Fruit fly (Drosophila melanogaster) whole organism, embryonic: ENCODE data around the gene CG46309.

Experiments used
- Antp ChIP-seq: fragments of 200-800 bp; sonication (Bioruptor generic); optimal IDR thresholded peaks from 3 replicates; lab custom pipeline; 2016; ENCODE audit warnings: missing biosample characterization, missing genetic modification characterization
- Asciz ChIP-seq: fragments of 200-800 bp; sonication (Bioruptor generic); optimal IDR thresholded peaks from 2 replicates; lab custom pipeline; 2017; ENCODE audit warnings: missing biosample characterization, mild to moderate bottlenecking, missing genetic modification characterization, missing genetic modification reagents
- B-H2 ChIP-seq: fragments of 200-800 bp; sonication (Bioruptor generic); optimal IDR thresholded peaks from 2 replicates; lab custom pipeline; 2018; ENCODE audit warnings: missing biosample characterization, mild to moderate bottlenecking, missing genetic modification characterization
- Bgb ChIP-seq: fragments of 200-800 bp; sonication (Bioruptor generic); IDR thresholded peaks from 2 replicates; pipeline ENCODE4 v1.3.6; 2022; ENCODE audit warnings: missing biosample characterization, missing genetic modification characterization; ENCODE audit not compliant: partially characterized antibody
- CG10267 ChIP-seq: fragments of 200-800 bp; sonication (Bioruptor generic); optimal IDR thresholded peaks from 2 replicates; lab custom pipeline; 2018; ENCODE audit warnings: missing biosample characterization, mild to moderate bottlenecking, missing genetic modification characterization, moderate library complexity
- CG10959 ChIP-seq: fragments of 200-800 bp; sonication (Bioruptor generic); IDR thresholded peaks from 2 replicates; pipeline ENCODE4 v1.3.6; 2022; ENCODE audit warnings: missing biosample characterization, missing genetic modification characterization
- CG11504 ChIP-seq: fragments of 200-800 bp; sonication (Bioruptor generic); optimal IDR thresholded peaks from 3 replicates; lab custom pipeline; 2019; ENCODE audit warnings: missing biosample characterization, mild to moderate bottlenecking, missing genetic modification characterization, moderate library complexity
- CG11560 ChIP-seq: fragments of 200-800 bp; sonication (Bioruptor generic); IDR thresholded peaks from 3 replicates; pipeline ENCODE4 v1.3.6; 2022; ENCODE audit warnings: missing biosample characterization, missing genetic modification characterization
- CG12236 ChIP-seq: fragments of 200-800 bp; sonication (Bioruptor generic); optimal IDR thresholded peaks from 2 replicates; lab custom pipeline; 2016; ENCODE audit warnings: missing biosample characterization, missing genetic modification characterization
- CG12769 ChIP-seq: fragments of 200-800 bp; sonication (Bioruptor generic); optimal IDR thresholded peaks from 2 replicates; lab custom pipeline; 2019; ENCODE audit warnings: missing biosample characterization, mild to moderate bottlenecking, missing genetic modification characterization, moderate library complexity
- CG14014 ChIP-seq: fragments of 200-800 bp; sonication (Bioruptor generic); IDR thresholded peaks from 2 replicates; pipeline ENCODE4 v1.3.6; 2022; ENCODE audit warnings: missing biosample characterization, missing genetic modification characterization
- CG15269 ChIP-seq: fragments of 200-800 bp; sonication (Bioruptor generic); optimal IDR thresholded peaks from 2 replicates; lab custom pipeline; 2018; ENCODE audit warnings: missing biosample characterization, mild to moderate bottlenecking, missing genetic modification characterization, moderate library complexity
- CG2129 ChIP-seq: fragments of 200-800 bp; sonication (Bioruptor generic); IDR thresholded peaks from 2 replicates; pipeline ENCODE4 v1.3.6; 2022; ENCODE audit warnings: missing biosample characterization, missing genetic modification characterization; ENCODE audit not compliant: partially characterized antibody
- CG2202 ChIP-seq: fragments of 200-800 bp; sonication (Bioruptor generic); optimal IDR thresholded peaks from 2 replicates; lab custom pipeline; 2018; ENCODE audit warnings: missing biosample characterization, mild to moderate bottlenecking, missing genetic modification characterization
- CG3281 ChIP-seq: fragments of 200-800 bp; sonication (Bioruptor generic); optimal IDR thresholded peaks from 3 replicates; lab custom pipeline; 2017; ENCODE audit warnings: missing biosample characterization, mild to moderate bottlenecking, missing genetic modification characterization
- CG33213 ChIP-seq: fragments of 200-800 bp; sonication (Bioruptor generic); optimal IDR thresholded peaks from 3 replicates; lab custom pipeline; 2016; ENCODE audit warnings: missing biosample characterization, missing genetic modification characterization
- CG3726 ChIP-seq: fragments of 200-800 bp; sonication (Bioruptor generic); IDR thresholded peaks from 3 replicates; pipeline ENCODE4, ENCODE4 v1.3.6; 2022; ENCODE audit warnings: missing biosample characterization, missing genetic modification characterization
- CG6654 ChIP-seq: fragments of 200-800 bp; sonication (Bioruptor generic); optimal IDR thresholded peaks from 2 replicates; lab custom pipeline; 2017; ENCODE audit warnings: missing biosample characterization, mild to moderate bottlenecking, missing genetic modification characterization
- CG7271 ChIP-seq: fragments of 200-800 bp; sonication (Bioruptor generic); optimal IDR thresholded peaks from 2 replicates; lab custom pipeline; 2018; ENCODE audit warnings: missing biosample characterization, mild to moderate bottlenecking, missing genetic modification characterization, moderate library complexity
- CG8944 ChIP-seq: fragments of 200-800 bp; sonication (Bioruptor generic); optimal IDR thresholded peaks from 3 replicates; lab custom pipeline; 2016; ENCODE audit warnings: missing biosample characterization, missing genetic modification characterization
- CTCF ChIP-seq: fragments of 200-800 bp; sonication (Bioruptor generic); optimal IDR thresholded peaks from 2 replicates; lab custom pipeline; 2017; ENCODE audit warnings: missing biosample characterization, mild to moderate bottlenecking, missing genetic modification characterization, moderate library complexity
- CkIIα-i1 ChIP-seq: fragments of 200-800 bp; sonication (Bioruptor generic); IDR thresholded peaks from 2 replicates; pipeline ENCODE4 v1.3.6; 2022; ENCODE audit warnings: missing biosample characterization, missing genetic modification characterization
- Dip2 ChIP-seq: fragments of 200-800 bp; sonication (Bioruptor generic); IDR thresholded peaks from 2 replicates; pipeline ENCODE4 v1.3.6; 2022; ENCODE audit warnings: missing biosample characterization, missing genetic modification characterization
- Dref ChIP-seq: fragments of 200-800 bp; sonication (Bioruptor generic); IDR thresholded peaks from 2 replicates; pipeline ENCODE4 v1.3.6; 2022; ENCODE audit warnings: missing biosample characterization, missing genetic modification characterization
- Lhr ChIP-seq: fragments of 200-800 bp; sonication (Bioruptor generic); optimal IDR thresholded peaks from 3 replicates; lab custom pipeline; 2017; ENCODE audit warnings: mild to moderate bottlenecking, missing biosample characterization, missing genetic modification reagents, missing genetic modification characterization
- Max ChIP-seq: fragments of 200-800 bp; sonication (Bioruptor generic); optimal IDR thresholded peaks from 2 replicates; lab custom pipeline; 2016; ENCODE audit warnings: missing biosample characterization, mild to moderate bottlenecking, missing genetic modification characterization
- Poxn ChIP-seq: fragments of 200-800 bp; sonication (Bioruptor generic); IDR thresholded peaks from 2 replicates; pipeline ENCODE4 v1.3.6; 2022; ENCODE audit warnings: missing biosample characterization, missing genetic modification characterization
- Scr ChIP-seq: fragments of 200-800 bp; sonication (Bioruptor generic); IDR thresholded peaks from 2 replicates; pipeline ENCODE4 v1.3.6; 2022; ENCODE audit warnings: missing biosample characterization, missing genetic modification characterization; ENCODE audit not compliant: partially characterized antibody
- Side ChIP-seq: fragments of 200-800 bp; sonication (Bioruptor generic); optimal IDR thresholded peaks from 2 replicates; lab custom pipeline; 2016; ENCODE audit warnings: missing biosample characterization, missing genetic modification characterization
- ab ChIP-seq: fragments of 200-800 bp; sonication (Bioruptor generic); optimal IDR thresholded peaks from 2 replicates; lab custom pipeline; 2016; ENCODE audit warnings: missing biosample characterization, missing genetic modification characterization
- abd-A ChIP-seq: fragments of 200-800 bp; sonication (Bioruptor generic); optimal IDR thresholded peaks from 3 replicates; lab custom pipeline; 2019; ENCODE audit warnings: missing biosample characterization, mild to moderate bottlenecking, missing genetic modification characterization, moderate library complexity
- aop ChIP-seq: fragments of 200-800 bp; sonication (Bioruptor generic); IDR thresholded peaks from 2 replicates; pipeline ENCODE4 v1.3.6; 2022; ENCODE audit warnings: missing biosample characterization, missing genetic modification characterization
- az2 ChIP-seq: fragments of 200-800 bp; sonication (Bioruptor generic); optimal IDR thresholded peaks from 3 replicates; lab custom pipeline; 2016; ENCODE audit warnings: missing biosample characterization, missing genetic modification characterization
- cato ChIP-seq: fragments of 200-800 bp; sonication (Bioruptor generic); optimal IDR thresholded peaks from 2 replicates; lab custom pipeline; 2016; ENCODE audit warnings: missing biosample characterization, missing genetic modification characterization, borderline replicate concordance
- cg ChIP-seq: fragments of 200-800 bp; sonication (Bioruptor generic); optimal IDR thresholded peaks from 3 replicates; lab custom pipeline; 2019; ENCODE audit warnings: missing biosample characterization, mild to moderate bottlenecking, missing genetic modification characterization, moderate library complexity
- croc ChIP-seq: fragments of 200-800 bp; sonication (Bioruptor generic); conservative IDR thresholded peaks from 3 replicates; pipeline ENCODE4 v1.3.6; 2022; ENCODE audit warnings: missing biosample characterization, missing genetic modification characterization
- en ChIP-seq: fragments of 200-800 bp; sonication (Bioruptor generic); optimal IDR thresholded peaks from 2 replicates; lab custom pipeline; 2016; ENCODE audit warnings: missing biosample characterization, missing genetic modification characterization
- exex ChIP-seq: fragments of 200-800 bp; sonication (Bioruptor generic); optimal IDR thresholded peaks from 4 replicates; lab custom pipeline; 2018; ENCODE audit warnings: missing biosample characterization, mild to moderate bottlenecking, missing genetic modification characterization, moderate library complexity
- fru ChIP-seq: fragments of >200 bp; optimal IDR thresholded peaks from 2 replicates; lab custom pipeline; 2017
- hbn ChIP-seq: fragments of 200-800 bp; sonication (Bioruptor generic); IDR thresholded peaks from 2 replicates; pipeline ENCODE4 v1.3.6; 2022; ENCODE audit warnings: missing biosample characterization, missing genetic modification characterization; ENCODE audit not compliant: partially characterized antibody
- jumu ChIP-seq: fragments of 200-800 bp; sonication (Bioruptor generic); optimal IDR thresholded peaks from 3 replicates; lab custom pipeline; 2016; ENCODE audit warnings: missing biosample characterization, missing genetic modification characterization
- kay ChIP-seq: fragments of 200-800 bp; sonication (Bioruptor generic); optimal IDR thresholded peaks from 2 replicates; lab custom pipeline; 2016; ENCODE audit warnings: missing biosample characterization, missing genetic modification characterization
- lbe ChIP-seq: fragments of 200-800 bp; sonication (Bioruptor generic); optimal IDR thresholded peaks from 2 replicates; lab custom pipeline; 2016; ENCODE audit warnings: missing biosample characterization, mild to moderate bottlenecking, missing genetic modification characterization
- lov ChIP-seq, 2 experiments: fragments of 200-800 bp in 1 of 2; fragments of >200 bp in 1 of 2; sonication (Bioruptor generic) in 1 of 2; IDR thresholded peaks in 1 of 2; optimal IDR thresholded peaks in 1 of 2; 2 replicates in 1 of 2; 3 replicates in 1 of 2; pipeline versions ENCODE4 v1.3.6 to Lab custom; 2017 to 2022; ENCODE audit warnings: missing biosample characterization in 1 of 2, missing genetic modification characterization in 1 of 2
- nerfin-1 ChIP-seq: fragments of 200-800 bp; sonication (Bioruptor generic); optimal IDR thresholded peaks from 3 replicates; lab custom pipeline; 2019; ENCODE audit warnings: missing biosample characterization, mild to moderate bottlenecking, missing genetic modification characterization, moderate library complexity
- pb ChIP-seq: fragments of 200-800 bp; sonication (Bioruptor generic); optimal IDR thresholded peaks from 3 replicates; lab custom pipeline; 2016; ENCODE audit warnings: missing biosample characterization, missing genetic modification characterization
- sqz ChIP-seq: fragments of 200-800 bp; sonication (Bioruptor generic); optimal IDR thresholded peaks from 3 replicates; lab custom pipeline; 2018; ENCODE audit warnings: missing biosample characterization, mild to moderate bottlenecking, missing genetic modification characterization
- tio ChIP-seq: fragments of 200-800 bp; sonication (Bioruptor generic); optimal IDR thresholded peaks from 2 replicates; lab custom pipeline; 2017; ENCODE audit warnings: missing biosample characterization, missing genetic modification characterization, inconsistent platforms
- unc-4 ChIP-seq: fragments of 200-800 bp; sonication (Bioruptor generic); IDR thresholded peaks from 2 replicates; pipeline ENCODE4 v1.3.6; 2022; ENCODE audit warnings: missing biosample characterization, missing genetic modification characterization; ENCODE audit not compliant: partially characterized antibody

Gene CG46309

dm6 chr2L:16257227-16258071, 5.9 kb upstream of the CG46309 start, which contains the start of the genes PRL-1 and EndoGI (continued):
- TF ChIP-seq CG3281 (GFP tag; lab: Kevin White, UChicago), result peak; percentile 77
- no peak for TF ChIP-seq lov (optimal IDR thresholded peaks at IDR 0.05; lab: Kevin White, UChicago)
- TF ChIP-seq lov (GFP tag; IDR thresholded peaks at IDR 0.05; lab: Robert Waterston, UW), result no peak
- no peak for TF ChIP-seq Dip2
- TF ChIP-seq abd-A (tag; lab: Kevin White, UChicago), result no peak
- TF ChIP-seq CG14014 (GFP tag; lab: Robert Waterston, UW), result peak; percentile 85
- no peak for TF ChIP-seq aop (GFP tag; lab: Robert Waterston, UW)
- peak; percentile 66 for TF ChIP-seq nerfin-1 (tag; lab: Kevin White, UChicago)
- TF ChIP-seq croc, result no peak
- peak; percentile 68 for TF ChIP-seq Max (GFP tag; lab: Kevin White, UChicago)
- TF ChIP-seq jumu (GFP tag; lab: Kevin White, UChicago), result no peak
- TF ChIP-seq CG15269 (tag; lab: Kevin White, UChicago), result peak; percentile 90
- peak; percentile 95 for TF ChIP-seq CG2129 (GFP tag; lab: Robert Waterston, UW)
- peak; percentile 70 for TF ChIP-seq lbe
- TF ChIP-seq CG12236 (GFP tag; lab: Kevin White, UChicago), result no peak
- TF ChIP-seq Asciz (GFP tag; lab: Kevin White, UChicago), result no peak
- no peak for TF ChIP-seq fru
- peak; percentile 17 for TF ChIP-seq cato (GFP tag; lab: Kevin White, UChicago)
- TF ChIP-seq tio, result no peak
- TF ChIP-seq CG2202 (tag; lab: Kevin White, UChicago), result no peak
- TF ChIP-seq cg (GFP tag; lab: Kevin White, UChicago), result peak; percentile 96
- TF ChIP-seq Scr (GFP tag; lab: Robert Waterston, UW), result peak; percentile 99
- TF ChIP-seq kay (GFP tag; lab: Kevin White, UChicago), result peak; percentile 74
- TF ChIP-seq Dref (GFP tag; lab: Robert Waterston, UW), result peak; percentile 100
- TF ChIP-seq CG33213 (GFP tag; lab: Kevin White, UChicago), result peak; percentile 25
- TF ChIP-seq Side (GFP tag; lab: Kevin White, UChicago), result no peak
- no peak for TF ChIP-seq pb (GFP tag; lab: Kevin White, UChicago)
- TF ChIP-seq Poxn (GFP tag; lab: Robert Waterston, UW), result no peak
- TF ChIP-seq Bgb (GFP tag; lab: Robert Waterston, UW), result peak; percentile 99
- peak; percentile 98 for TF ChIP-seq unc-4 (GFP tag; lab: Robert Waterston, UW)
- no peak for TF ChIP-seq CG6654 (GFP tag; lab: Kevin White, UChicago)
- TF ChIP-seq CG12769 (tag; lab: Kevin White, UChicago), result no peak
- peak; percentile 100 for TF ChIP-seq CG11560 (tag; lab: Robert Waterston, UW)
- peak; percentile 4 for TF ChIP-seq Lhr (GFP tag; lab: Kevin White, UChicago)
- TF ChIP-seq B-H2 (GFP tag; lab: Kevin White, UChicago), result peak; percentile 81
- peak; percentile 82 for TF ChIP-seq CG11504
- peak; percentile 59 for TF ChIP-seq sqz (GFP tag; lab: Kevin White, UChicago)
- TF ChIP-seq az2 (GFP tag; lab: Kevin White, UChicago), result peak; percentile 59
- no peak for TF ChIP-seq CkIIα-i1 (GFP tag; lab: Robert Waterston, UW)
- TF ChIP-seq CTCF (GFP tag; lab: Kevin White, UChicago), result no peak
- TF ChIP-seq CG7271 (tag; lab: Kevin White, UChicago), result no peak
- TF ChIP-seq exex (tag; lab: Kevin White, UChicago), result peak; percentile 71
- no peak for TF ChIP-seq CG10959 (GFP tag; lab: Robert Waterston, UW)
- TF ChIP-seq ab (GFP tag; lab: Kevin White, UChicago), result no peak
- no peak; the same call in 2 of the 3 replicates for TF ChIP-seq CG3726 (GFP tag; lab: Robert Waterston, UW)
- TF ChIP-seq Antp, result no peak
- peak; percentile 98 for TF ChIP-seq hbn (GFP tag; lab: Robert Waterston, UW)
- TF ChIP-seq CG8944 (GFP tag; lab: Kevin White, UChicago), result no peak
- no peak for TF ChIP-seq en (GFP tag; lab: Kevin White, UChicago)
- peak; percentile 87 for TF ChIP-seq CG10267
